1 fruit fly cellular context compared by ENCODE assay signal in genomic region chr3L:4025738-4026505, dm6.
TF ChIP-seq lines count a peak whose summit lies in the region.

TSS of gene CG11594 (minus strand) at chr3L:4026011.

TF ChIP-seq in whole organism, embryonic, 481 proteins besides CTCF, POLR2A, EP300 and RAD21 (continued from another document and continues in another):
- TF ChIP-seq CG8765 (GFP tag; IDR thresholded peaks at IDR 0.05; lab: Robert Waterston, UW) (no peak), wdn (GFP tag; IDR thresholded peaks at IDR 0.05; lab: Robert Waterston, UW) (no peak), tup (GFP tag; optimal IDR thresholded peaks at IDR 0.05; lab: Kevin White, UChicago) (no peak), CG34376 (GFP tag; optimal IDR thresholded peaks at IDR 0.05; lab: Kevin White, UChicago) (peak; percentile 60), Oli (tag; optimal IDR thresholded peaks at IDR 0.05; lab: Kevin White, UChicago) (no peak), corto (GFP tag; optimal IDR thresholded peaks at IDR 0.05; lab: Kevin White, UChicago) (no peak), CG16779 (GFP tag; IDR thresholded peaks at IDR 0.05; lab: Robert Waterston, UW) (no peak), ab (GFP tag; optimal IDR thresholded peaks at IDR 0.05; lab: Kevin White, UChicago) (no peak), CG14050 (GFP tag; IDR thresholded peaks at IDR 0.05; lab: Robert Waterston, UW) (no peak), C15 (GFP tag; IDR thresholded peaks at IDR 0.05; lab: Robert Waterston, UW) (no peak), HLH4C (GFP tag; IDR thresholded peaks at IDR 0.05; lab: Robert Waterston, UW; ENCODE audit: partially characterized antibody) (no peak), CG18619 (GFP tag; optimal IDR thresholded peaks at IDR 0.05; lab: Kevin White, UChicago) (peak; percentile 37), CG7556 (GFP tag; optimal IDR thresholded peaks at IDR 0.05; lab: Kevin White, UChicago) (peak; percentile 12), Ada2b (GFP tag; IDR thresholded peaks at IDR 0.05; lab: Robert Waterston, UW) (no peak), CG43689 (GFP tag; IDR thresholded peaks at IDR 0.05; lab: Robert Waterston, UW) (peak; percentile 36; the same call in 1 of the 2 replicates), Dref (GFP tag; IDR thresholded peaks at IDR 0.05; lab: Robert Waterston, UW) (no peak), Neu2 (GFP tag; optimal IDR thresholded peaks at IDR 0.05; lab: Kevin White, UChicago; ENCODE audit: borderline replicate concordance) (no peak), Opbp (GFP tag; IDR thresholded peaks at IDR 0.05; lab: Robert Waterston, UW; ENCODE audit: partially characterized antibody) (no peak), ap (GFP tag; IDR thresholded peaks at IDR 0.05; lab: Robert Waterston, UW) (no peak), CG6272 (GFP tag; IDR thresholded peaks at IDR 0.05; lab: Robert Waterston, UW) (no peak), cas (GFP tag; IDR thresholded peaks at IDR 0.05; lab: Robert Waterston, UW) (no peak), D19A (tag; optimal IDR thresholded peaks at IDR 0.05; lab: Kevin White, UChicago) (no peak), sc (optimal IDR thresholded peaks at IDR 0.05; lab: Kevin White, UChicago) (no peak), sc (GFP tag; optimal IDR thresholded peaks at IDR 0.05; lab: Kevin White, UChicago) (no peak), dm (GFP tag; optimal IDR thresholded peaks at IDR 0.05; lab: Kevin White, UChicago) (no peak), tna (GFP tag; IDR thresholded peaks at IDR 0.05; lab: Robert Waterston, UW; ENCODE audit: partially characterized antibody) (no peak), Dip3 (GFP tag; optimal IDR thresholded peaks at IDR 0.05; lab: Kevin White, UChicago) (no peak), Trl (optimal IDR thresholded peaks at IDR 0.05; lab: Kevin White, UChicago) (no peak), Trl (GFP tag; optimal IDR thresholded peaks at IDR 0.05; lab: Kevin White, UChicago) (no peak), sqz (GFP tag; optimal IDR thresholded peaks at IDR 0.05; lab: Kevin White, UChicago) (no peak), Eip74EF (GFP tag; optimal IDR thresholded peaks at IDR 0.05; lab: Kevin White, UChicago) (peak in 1 of 2 experiments; percentile 54), CG13287 (GFP tag; IDR thresholded peaks at IDR 0.05; lab: Robert Waterston, UW; ENCODE audit: partially characterized antibody) (no peak), CG17361 (GFP tag; IDR thresholded peaks at IDR 0.05; lab: Robert Waterston, UW) (no peak), CG32767 (GFP tag; IDR thresholded peaks at IDR 0.05; lab: Robert Waterston, UW) (no peak), CG14667 (GFP tag; IDR thresholded peaks at IDR 0.05; lab: Robert Waterston, UW) (no peak), CG10565 (GFP tag; optimal IDR thresholded peaks at IDR 0.05; lab: Kevin White, UChicago) (no peak), CG14965 (GFP tag; optimal IDR thresholded peaks at IDR 0.05; lab: Kevin White, UChicago; ENCODE audit: borderline replicate concordance) (no peak), CG14860 (GFP tag; IDR thresholded peaks at IDR 0.05; lab: Robert Waterston, UW; ENCODE audit: partially characterized antibody) (no peak), ro (GFP tag; IDR thresholded peaks at IDR 0.05; lab: Robert Waterston, UW) (no peak), row (GFP tag; IDR thresholded peaks at IDR 0.05; lab: Robert Waterston, UW) (no peak; the same call in 2 of the 3 replicates), Nf-YB (GFP tag; optimal IDR thresholded peaks at IDR 0.05; lab: Kevin White, UChicago) (no peak), CkIIα-i1 (GFP tag; IDR thresholded peaks at IDR 0.05; lab: Robert Waterston, UW) (no peak), slp2 (GFP tag; optimal IDR thresholded peaks at IDR 0.05; lab: Kevin White, UChicago) (no peak), CG7745 (tag; optimal IDR thresholded peaks at IDR 0.05; lab: Kevin White, UChicago) (no peak), CG9437 (GFP tag; optimal IDR thresholded peaks at IDR 0.05; lab: Kevin White, UChicago) (no peak), CG3995 (GFP tag; optimal IDR thresholded peaks at IDR 0.05; lab: Kevin White, UChicago) (no peak), CG9215 (GFP tag; IDR thresholded peaks at IDR 0.05; lab: Robert Waterston, UW) (no peak), otp (GFP tag; IDR thresholded peaks at IDR 0.05; lab: Robert Waterston, UW) (no peak), maf-S (GFP tag; optimal IDR thresholded peaks at IDR 0.05; lab: Kevin White, UChicago) (no peak), CG15269 (tag; optimal IDR thresholded peaks at IDR 0.05; lab: Kevin White, UChicago) (peak; percentile 39), CG10147 (GFP tag; optimal IDR thresholded peaks at IDR 0.05; lab: Kevin White, UChicago) (no peak), btn (GFP tag; optimal IDR thresholded peaks at IDR 0.05; lab: Kevin White, UChicago) (no peak), CG16863 (GFP tag; optimal IDR thresholded peaks at IDR 0.05; lab: Kevin White, UChicago) (no peak), pnt (GFP tag; optimal IDR thresholded peaks at IDR 0.05; lab: Kevin White, UChicago) (no peak), usp (GFP tag; optimal IDR thresholded peaks at IDR 0.05; lab: Kevin White, UChicago) (no peak), B-H2 (GFP tag; optimal IDR thresholded peaks at IDR 0.05; lab: Kevin White, UChicago) (peak; percentile 29), CrebB (tag; optimal IDR thresholded peaks at IDR 0.05; lab: Kevin White, UChicago) (no peak), sens-2 (GFP tag; IDR thresholded peaks at IDR 0.05; lab: Robert Waterston, UW) (no peak), fd102C (GFP tag; optimal IDR thresholded peaks at IDR 0.05; lab: Kevin White, UChicago) (no peak), CG34422 (GFP tag; IDR thresholded peaks at IDR 0.05; lab: Robert Waterston, UW) (no peak), PHDP (tag; optimal IDR thresholded peaks at IDR 0.05; lab: Kevin White, UChicago) (no peak), CG13123 (GFP tag; optimal IDR thresholded peaks at IDR 0.05; lab: Kevin White, UChicago) (no peak), gsb (GFP tag; IDR thresholded peaks at IDR 0.05; lab: Robert Waterston, UW) (peak; percentile 41; the same call in 1 of the 2 replicates), ranshi (GFP tag; IDR thresholded peaks at IDR 0.05; lab: Robert Waterston, UW) (peak; percentile 46; the same call in 1 of the 2 replicates), Med (GFP tag; lab: Kevin White, UChicago) (no peak), CG32532 (GFP tag; IDR thresholded peaks at IDR 0.05; lab: Robert Waterston, UW) (peak; percentile 33; the same call in 1 of the 2 replicates), psq (GFP tag; optimal IDR thresholded peaks at IDR 0.05; lab: Kevin White, UChicago) (no peak), CG13424 (tag; optimal IDR thresholded peaks at IDR 0.05; lab: Kevin White, UChicago) (no peak), Gsc (GFP tag; IDR thresholded peaks at IDR 0.05; lab: Robert Waterston, UW) (no peak), CG12155 (GFP tag; optimal IDR thresholded peaks at IDR 0.05; lab: Kevin White, UChicago) (no peak), sna (GFP tag; IDR thresholded peaks at IDR 0.05; lab: Robert Waterston, UW; ENCODE audit: partially characterized antibody) (no peak), ci (GFP tag; IDR thresholded peaks at IDR 0.05; lab: Robert Waterston, UW) (peak; percentile 9; the same call in 1 of the 3 replicates), BEAF-32 (GFP tag; optimal IDR thresholded peaks at IDR 0.05; lab: Kevin White, UChicago) (no peak), gcm (GFP tag; optimal IDR thresholded peaks at IDR 0.05; lab: Kevin White, UChicago) (no peak), CG3847 (GFP tag; IDR thresholded peaks at IDR 0.05; lab: Robert Waterston, UW) (no peak), CG9727 (GFP tag; optimal IDR thresholded peaks at IDR 0.05; lab: Kevin White, UChicago) (peak; percentile 27), CG18476 (GFP tag; optimal IDR thresholded peaks at IDR 0.05; lab: Kevin White, UChicago) (no peak), HLHmδ (GFP tag; optimal IDR thresholded peaks at IDR 0.05; lab: Kevin White, UChicago) (no peak), Camta (GFP tag; optimal IDR thresholded peaks at IDR 0.05; lab: Kevin White, UChicago) (no peak), tx (GFP tag; optimal IDR thresholded peaks at IDR 0.05; lab: Kevin White, UChicago) (no peak), CG12769 (tag; optimal IDR thresholded peaks at IDR 0.05; lab: Kevin White, UChicago) (no peak), gem (tag; optimal IDR thresholded peaks at IDR 0.05; lab: Kevin White, UChicago) (no peak), tin (GFP tag; optimal IDR thresholded peaks at IDR 0.05; lab: Kevin White, UChicago) (no peak), CG3838 (GFP tag; optimal IDR thresholded peaks at IDR 0.05; lab: Kevin White, UChicago) (no peak), CG10654 (GFP tag; optimal IDR thresholded peaks at IDR 0.05; lab: Kevin White, UChicago) (no peak), chif (GFP tag; optimal IDR thresholded peaks at IDR 0.05; lab: Kevin White, UChicago) (no peak), Sry-δ (GFP tag; optimal IDR thresholded peaks at IDR 0.05; lab: Kevin White, UChicago) (no peak), Rfx (GFP tag; IDR thresholded peaks at IDR 0.05; lab: Robert Waterston, UW) (peak; percentile 58), hbn (GFP tag; IDR thresholded peaks at IDR 0.05; lab: Robert Waterston, UW; ENCODE audit: partially characterized antibody) (no peak), CG11504 (tag; optimal IDR thresholded peaks at IDR 0.05; lab: Kevin White, UChicago) (no peak), hth (optimal IDR thresholded peaks at IDR 0.05; lab: Kevin White, UChicago) (no peak), CG11696 (GFP tag; IDR thresholded peaks at IDR 0.05; lab: Robert Waterston, UW) (no peak), amos (GFP tag; IDR thresholded peaks at IDR 0.05; lab: Robert Waterston, UW; ENCODE audit: partially characterized antibody) (peak; percentile 4; the same call in 1 of the 2 replicates), CG10959 (GFP tag; IDR thresholded peaks at IDR 0.05; lab: Robert Waterston, UW) (no peak), CG17186 (GFP tag; optimal IDR thresholded peaks at IDR 0.05; lab: Kevin White, UChicago) (no peak), Side (GFP tag; optimal IDR thresholded peaks at IDR 0.05; lab: Kevin White, UChicago) (no peak), CG11247 (GFP tag; IDR thresholded peaks at IDR 0.05; lab: Robert Waterston, UW) (no peak), CHES-1-like (GFP tag; optimal IDR thresholded peaks at IDR 0.05; lab: Kevin White, UChicago) (no peak), ash1 (GFP tag; optimal IDR thresholded peaks at IDR 0.05; lab: Kevin White, UChicago) (no peak), sug (tag; optimal IDR thresholded peaks at IDR 0.05; lab: Kevin White, UChicago) (no peak), CG8359 (GFP tag; optimal IDR thresholded peaks at IDR 0.05; lab: Kevin White, UChicago; ENCODE audit: borderline replicate concordance) (no peak), gt (GFP tag; IDR thresholded peaks at IDR 0.05; lab: Robert Waterston, UW) (no peak), Mes4 (GFP tag; optimal IDR thresholded peaks at IDR 0.05; lab: Kevin White, UChicago) (no peak), phol (tag; optimal IDR thresholded peaks at IDR 0.05; lab: Kevin White, UChicago) (no peak), E2f1 (GFP tag; IDR thresholded peaks at IDR 0.05; lab: Robert Waterston, UW) (no peak), vvl (GFP tag; IDR thresholded peaks at IDR 0.05; lab: Robert Waterston, UW) (peak; percentile 36), CG2129 (GFP tag; IDR thresholded peaks at IDR 0.05; lab: Robert Waterston, UW; ENCODE audit: partially characterized antibody) (no peak), MESR4 (GFP tag; optimal IDR thresholded peaks at IDR 0.05; lab: Kevin White, UChicago) (no peak), CG8281 (tag; optimal IDR thresholded peaks at IDR 0.05; lab: Kevin White, UChicago) (peak; percentile 19), ATbp (GFP tag; optimal IDR thresholded peaks at IDR 0.05; lab: Kevin White, UChicago) (peak; percentile 41), stwl (tag; optimal IDR thresholded peaks at IDR 0.05; lab: Kevin White, UChicago) (no peak), bab2 (GFP tag; optimal IDR thresholded peaks at IDR 0.05; lab: Kevin White, UChicago) (no peak), fd96Cb (tag; optimal IDR thresholded peaks at IDR 0.05; lab: Kevin White, UChicago) (no peak), Poxn (GFP tag; IDR thresholded peaks at IDR 0.05; lab: Robert Waterston, UW) (no peak), scrt (GFP tag; optimal IDR thresholded peaks at IDR 0.05; lab: Kevin White, UChicago) (no peak), dmrt11E (tag; optimal IDR thresholded peaks at IDR 0.05; lab: Kevin White, UChicago) (no peak), Xrp1 (GFP tag; IDR thresholded peaks at IDR 0.05; lab: Robert Waterston, UW) (no peak), hb (GFP tag; IDR thresholded peaks at IDR 0.05; lab: Robert Waterston, UW; ENCODE audit: partially characterized antibody) (no peak), Pdp1 (GFP tag; optimal IDR thresholded peaks at IDR 0.05; lab: Kevin White, UChicago) (peak in 1 of 2 experiments; percentile 27), CG32772 (GFP tag; IDR thresholded peaks at IDR 0.05; lab: Robert Waterston, UW) (no peak), inv (GFP tag; IDR thresholded peaks at IDR 0.05; lab: Robert Waterston, UW; ENCODE audit: partially characterized antibody) (no peak), Doc3 (GFP tag; IDR thresholded peaks at IDR 0.05; lab: Robert Waterston, UW; ENCODE audit: partially characterized antibody) (no peak), kah (GFP tag; optimal IDR thresholded peaks at IDR 0.05; lab: Kevin White, UChicago) (no peak), Bdp1 (GFP tag; optimal IDR thresholded peaks at IDR 0.05; lab: Kevin White, UChicago) (no peak), Drgx (GFP tag; IDR thresholded peaks at IDR 0.05; lab: Robert Waterston, UW) (no peak), tgo (GFP tag; IDR thresholded peaks at IDR 0.05; lab: Robert Waterston, UW) (no peak; the same call in 2 of the 3 replicates), Abd-B (GFP tag; optimal IDR thresholded peaks at IDR 0.05; lab: Kevin White, UChicago) (no peak), Ets97D (GFP tag; optimal IDR thresholded peaks at IDR 0.05; lab: Kevin White, UChicago) (no peak), insv (GFP tag; optimal IDR thresholded peaks at IDR 0.05; lab: Kevin White, UChicago) (no peak), Hand (GFP tag; optimal IDR thresholded peaks at IDR 0.05; lab: Kevin White, UChicago) (no peak), CG2202 (tag; optimal IDR thresholded peaks at IDR 0.05; lab: Kevin White, UChicago) (no peak), Ptx1 (GFP tag; IDR thresholded peaks at IDR 0.05; lab: Robert Waterston, UW) (no peak), peb (GFP tag; IDR thresholded peaks at IDR 0.05; lab: Robert Waterston, UW) (no peak), Taf1 (GFP tag; IDR thresholded peaks at IDR 0.05; lab: Robert Waterston, UW) (no peak), CG8944 (GFP tag; optimal IDR thresholded peaks at IDR 0.05; lab: Kevin White, UChicago) (no peak), CG4360 (GFP tag; IDR thresholded peaks at IDR 0.05; lab: Robert Waterston, UW) (no peak), fru (optimal IDR thresholded peaks at IDR 0.05; lab: Kevin White, UChicago) (no peak), CG2116 (GFP tag; optimal IDR thresholded peaks at IDR 0.05; lab: Kevin White, UChicago) (no peak)
